Worm (Caenorhabditis elegans): ENCODE data around the gene srg-54.
A peak's percentile ranks its signal among the peaks of the same experiment; 100 is the strongest.

The srg-54 gene

ce11 chrV:14924104-14924503 lies at the start of gene srg-54:
Gene srg-54, minus strand, starts transcription at chrV:14924204.
- TF ChIP-seq nhr-21 (tag; optimal IDR thresholded peaks at IDR 0.05) (no peak), nhr-10 (tag; optimal IDR thresholded peaks at IDR 0.05) (no peak), nhr-25 (tag; optimal IDR thresholded peaks at IDR 0.05) (no peak), sem-4 (tag; optimal IDR thresholded peaks at IDR 0.05) (no peak), ceh-82 (tag; optimal IDR thresholded peaks at IDR 0.05) (no peak), ZK546.5 (tag; optimal IDR thresholded peaks at IDR 0.05) (no peak), ama-1 (optimal IDR thresholded peaks at IDR 0.05) (no peak)

DNA sequence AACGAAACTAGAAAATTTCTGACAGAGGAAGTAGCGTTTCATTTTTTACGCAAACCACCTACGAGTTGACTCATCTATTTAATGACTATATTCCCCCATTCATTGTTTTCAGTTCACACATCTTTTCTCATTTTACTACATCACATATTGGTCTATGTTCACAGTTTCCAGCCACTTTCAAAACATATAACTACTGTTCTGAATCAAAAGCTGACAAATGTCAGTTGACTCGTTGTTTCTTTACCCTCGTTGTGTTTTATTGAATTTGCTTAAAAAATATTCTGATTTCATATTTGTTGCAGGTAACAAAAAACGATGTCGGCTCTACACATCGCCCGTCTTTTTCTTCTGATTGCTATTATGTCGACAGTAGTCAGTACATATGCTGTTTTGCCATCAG lies 47.1 kb upstream of the srg-54 start, which contains the start of gene nlp-59:
Gene nlp-59 (plus strand): TSS at position 301 of the 400 bp plus-strand sequence.
- no peak for TF ChIP-seq dmd-4 (tag; optimal IDR thresholded peaks at IDR 0.05)
- TF ChIP-seq aly-2 (tag; optimal IDR thresholded peaks at IDR 0.05): no peak
- no peak for TF ChIP-seq nhr-77 (tag; optimal IDR thresholded peaks at IDR 0.05)
- TF ChIP-seq nhr-10 (tag; optimal IDR thresholded peaks at IDR 0.05): no peak
- TF ChIP-seq mbf-1 (tag; optimal IDR thresholded peaks at IDR 0.05): no peak
- TF ChIP-seq snpc-4 (tag; optimal IDR thresholded peaks at IDR 0.05): no peak
- no peak for TF ChIP-seq elt-3 (tag; optimal IDR thresholded peaks at IDR 0.05)
- TF ChIP-seq F13H6.1 (tag; optimal IDR thresholded peaks at IDR 0.05): no peak
- no peak for TF ChIP-seq unc-39 (tag; optimal IDR thresholded peaks at IDR 0.05)
- TF ChIP-seq nhr-23 (tag; optimal IDR thresholded peaks at IDR 0.05): no peak

DNA sequence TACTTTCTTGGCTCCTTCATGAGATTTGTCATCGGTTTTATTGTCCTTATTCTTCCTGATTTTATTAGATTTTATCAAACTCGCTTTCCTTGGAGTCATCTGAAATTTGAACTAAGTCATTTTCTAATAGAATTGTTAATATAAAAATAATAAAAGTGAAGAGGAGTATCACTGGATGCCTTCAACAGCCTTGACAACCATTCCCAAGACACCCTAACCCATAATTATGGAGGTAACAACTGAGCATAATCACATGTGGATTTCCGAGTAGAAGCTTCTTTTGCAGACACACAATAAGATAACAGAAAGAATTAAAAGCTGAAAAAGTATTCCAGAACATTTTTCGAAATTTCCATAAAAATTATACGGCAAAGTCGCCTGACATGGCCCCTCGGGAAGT lies 31.7 kb upstream of the srg-54 start, which contains the start of gene F02D8.9:
Gene F02D8.9 (minus strand): TSS at position 101 of the 400 bp plus-strand sequence.
- TF ChIP-seq ceh-82 (tag; optimal IDR thresholded peaks at IDR 0.05) (no peak), elt-1 (tag; optimal IDR thresholded peaks at IDR 0.05) (no peak), ztf-11 (tag; optimal IDR thresholded peaks at IDR 0.05) (no peak), lsy-2 (tag; optimal IDR thresholded peaks at IDR 0.05) (no peak), aly-2 (tag; optimal IDR thresholded peaks at IDR 0.05) (no peak), dmd-4 (tag; optimal IDR thresholded peaks at IDR 0.05) (no peak), nhr-237 (tag; optimal IDR thresholded peaks at IDR 0.05) (no peak), peb-1 (tag; optimal IDR thresholded peaks at IDR 0.05) (no peak), nhr-129 (tag; optimal IDR thresholded peaks at IDR 0.05) (no peak), nhr-25 (tag; optimal IDR thresholded peaks at IDR 0.05) (no peak), nhr-21 (tag; optimal IDR thresholded peaks at IDR 0.05) (no peak), skn-1 (tag; optimal IDR thresholded peaks at IDR 0.05) (no peak), sma-9 (GFP tag; optimal IDR thresholded peaks at IDR 0.05) (no peak), sma-9 (tag; optimal IDR thresholded peaks at IDR 0.05) (no peak), R02D3.7 (tag; optimal IDR thresholded peaks at IDR 0.05) (no peak), elt-3 (tag; optimal IDR thresholded peaks at IDR 0.05) (no peak), sma-3 (GFP tag; optimal IDR thresholded peaks at IDR 0.05) (no peak)

- TF ChIP-seq nhr-21 (tag; optimal IDR thresholded peaks at IDR 0.05) (no peak), sem-4 (tag; optimal IDR thresholded peaks at IDR 0.05) (no peak), unc-39 (tag; optimal IDR thresholded peaks at IDR 0.05) (no peak), lsy-2 (tag; optimal IDR thresholded peaks at IDR 0.05) (no peak), ceh-16 (tag; optimal IDR thresholded peaks at IDR 0.05) (no peak), skn-1 (tag; optimal IDR thresholded peaks at IDR 0.05) (no peak), crh-2 (tag; optimal IDR thresholded peaks at IDR 0.05) (no peak), lin-11 (tag; optimal IDR thresholded peaks at IDR 0.05) (no peak), alr-1 (tag; optimal IDR thresholded peaks at IDR 0.05) (no peak)
Measured at ce11 chrV:14954633-14955032, 30.6 kb upstream of the srg-54 start, which contains the start of gene C30G7.5. Gene C30G7.5, minus strand, starts transcription at chrV:14954733.

- TF ChIP-seq sem-4 (tag; optimal IDR thresholded peaks at IDR 0.05): no peak
Measured at ce11 chrV:14949477-14949876, 25.5 kb upstream of the srg-54 start, which contains the start of gene hil-1. Gene hil-1, plus strand, starts transcription at chrV:14949777.

DNA sequence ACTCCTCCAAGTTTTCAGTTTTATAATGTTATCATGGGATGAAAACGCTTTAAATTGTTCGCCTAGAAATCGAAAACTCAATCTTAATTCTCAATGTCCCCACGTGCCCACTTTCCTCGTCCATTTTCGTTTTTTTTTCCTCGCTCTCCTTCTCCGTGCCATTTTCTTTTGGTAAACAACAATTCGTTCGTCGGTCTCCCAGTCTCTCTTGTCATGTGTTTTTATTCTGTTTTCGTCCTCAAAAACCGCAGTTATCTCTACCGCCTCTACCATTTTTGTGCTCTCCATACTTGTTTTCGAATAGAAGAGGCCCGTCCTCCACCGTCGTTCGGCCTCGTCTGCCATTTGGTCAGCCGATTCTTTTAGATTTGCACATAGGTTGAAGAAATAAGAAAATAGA lies 24.6 kb upstream of the srg-54 start:
- TF ChIP-seq F13H6.1 (tag; optimal IDR thresholded peaks at IDR 0.05) (no peak), ama-1 (optimal IDR thresholded peaks at IDR 0.05) (peak; percentile 17), nhr-25 (tag; optimal IDR thresholded peaks at IDR 0.05) (no peak), nhr-12 (tag; optimal IDR thresholded peaks at IDR 0.05) (no peak), lin-11 (tag; optimal IDR thresholded peaks at IDR 0.05) (peak; percentile 43), R02D3.7 (tag; optimal IDR thresholded peaks at IDR 0.05) (no peak), peb-1 (tag; optimal IDR thresholded peaks at IDR 0.05) (no peak), C34F6.9 (tag; optimal IDR thresholded peaks at IDR 0.05) (peak; percentile 49), nhr-129 (tag; optimal IDR thresholded peaks at IDR 0.05) (peak; percentile 83)
